Fruit fly (Drosophila melanogaster) whole organism, embryonic: ENCODE results near the gene CBP.

ENCODE experiments used
- CG10321 ChIP-seq: fragments of 200-800 bp; sonication (Bioruptor generic); IDR thresholded peaks from 2 replicates; pipeline ENCODE4 v1.3.6; 2022; ENCODE audit warnings: missing biosample characterization, missing genetic modification characterization
- CG11398 ChIP-seq: fragments of 200-800 bp; sonication (Bioruptor generic); optimal IDR thresholded peaks from 2 replicates; lab custom pipeline; 2016; ENCODE audit warnings: missing biosample characterization, missing genetic modification characterization
- CG17829 ChIP-seq: fragments of 200-800 bp; optimal IDR thresholded peaks from 2 replicates; lab custom pipeline; 2019; ENCODE audit warnings: missing biosample characterization, mild to moderate bottlenecking, missing genetic modification characterization, moderate library complexity
- CG18599 ChIP-seq: fragments of 200-800 bp; sonication (Bioruptor generic); optimal IDR thresholded peaks from 3 replicates; lab custom pipeline; 2017; ENCODE audit warnings: missing biosample characterization, missing genetic modification characterization, mild to moderate bottlenecking, moderate library complexity, missing genetic modification reagents
- CG2875 ChIP-seq: fragments of 200-800 bp; sonication (Bioruptor generic); optimal IDR thresholded peaks from 2 replicates; lab custom pipeline; 2017; ENCODE audit warnings: missing biosample characterization, mild to moderate bottlenecking, missing genetic modification characterization, missing genetic modification reagents
- CG2889 ChIP-seq: fragments of 200-800 bp; sonication (Bioruptor generic); IDR thresholded peaks from 3 replicates; pipeline ENCODE4 v1.3.6; 2022; ENCODE audit warnings: missing biosample characterization, missing genetic modification characterization
- CG3065 ChIP-seq: fragments of 200-800 bp; sonication (Bioruptor generic); optimal IDR thresholded peaks from 2 replicates; lab custom pipeline; 2016; ENCODE audit warnings: missing biosample characterization, missing genetic modification characterization
- CG33557 ChIP-seq: fragments of 200-800 bp; sonication (Bioruptor generic); optimal IDR thresholded peaks from 2 replicates; lab custom pipeline; 2019; ENCODE audit warnings: missing biosample characterization, mild to moderate bottlenecking, missing genetic modification characterization, moderate library complexity
- CG3726 ChIP-seq: fragments of 200-800 bp; sonication (Bioruptor generic); IDR thresholded peaks from 3 replicates; pipeline ENCODE4, ENCODE4 v1.3.6; 2022; ENCODE audit warnings: missing biosample characterization, missing genetic modification characterization
- CG4282 ChIP-seq: fragments of 200-800 bp; sonication (Bioruptor generic); optimal IDR thresholded peaks from 2 replicates; lab custom pipeline; 2016; ENCODE audit warnings: missing biosample characterization, missing genetic modification characterization
- CG5245 ChIP-seq: fragments of 200-800 bp; sonication (Bioruptor generic); optimal IDR thresholded peaks from 3 replicates; lab custom pipeline; 2016; ENCODE audit warnings: missing biosample characterization, missing genetic modification characterization
- CG6765 ChIP-seq: fragments of 200-800 bp; sonication (Bioruptor generic); optimal IDR thresholded peaks from 3 replicates; lab custom pipeline; 2017; ENCODE audit warnings: missing biosample characterization, mild to moderate bottlenecking, missing genetic modification characterization
- CG8388 ChIP-seq: fragments of 200-800 bp; sonication (Bioruptor generic); optimal IDR thresholded peaks from 2 replicates; lab custom pipeline; 2019; ENCODE audit warnings: missing biosample characterization, mild to moderate bottlenecking, missing genetic modification characterization, moderate library complexity
- CG8478 ChIP-seq: fragments of >200 bp; optimal IDR thresholded peaks from 2 replicates; lab custom pipeline; 2018
- CG9215 ChIP-seq: fragments of 200-800 bp; sonication (Bioruptor generic); IDR thresholded peaks from 2 replicates; pipeline ENCODE4 v1.3.6; 2022; ENCODE audit warnings: missing biosample characterization, missing genetic modification characterization
- CG9817 ChIP-seq: fragments of 200-800 bp; sonication (Bioruptor generic); optimal IDR thresholded peaks from 2 replicates; lab custom pipeline; 2018; ENCODE audit warnings: missing biosample characterization, mild to moderate bottlenecking, missing genetic modification characterization, moderate library complexity
- Dad ChIP-seq: fragments of 200-800 bp; sonication (Bioruptor generic); optimal IDR thresholded peaks from 3 replicates; lab custom pipeline; 2016; ENCODE audit warnings: missing biosample characterization, missing genetic modification characterization
- E2f1 ChIP-seq: fragments of 200-800 bp; sonication (Bioruptor generic); IDR thresholded peaks from 2 replicates; pipeline ENCODE4 v1.3.6; 2022; ENCODE audit warnings: missing biosample characterization, missing genetic modification characterization
- Elba2 ChIP-seq: fragments of 200-800 bp; sonication (Bioruptor generic); optimal IDR thresholded peaks from 3 replicates; lab custom pipeline; 2016; ENCODE audit warnings: missing biosample characterization, missing genetic modification characterization
- MESR4 ChIP-seq: fragments of 200-800 bp; sonication (Bioruptor generic); optimal IDR thresholded peaks from 2 replicates; lab custom pipeline; 2018; ENCODE audit warnings: missing biosample characterization, mild to moderate bottlenecking, missing genetic modification characterization, moderate library complexity
- Mrtf ChIP-seq: fragments of 200-800 bp; sonication (Bioruptor generic); IDR thresholded peaks from 3 replicates; pipeline ENCODE4 v1.3.6; 2022; ENCODE audit warnings: missing biosample characterization, missing genetic modification characterization
- Side ChIP-seq: fragments of 200-800 bp; sonication (Bioruptor generic); optimal IDR thresholded peaks from 2 replicates; lab custom pipeline; 2016; ENCODE audit warnings: missing biosample characterization, missing genetic modification characterization
- Sox100B ChIP-seq: fragments of 200-800 bp; sonication (Bioruptor generic); optimal IDR thresholded peaks from 3 replicates; lab custom pipeline; 2018; ENCODE audit warnings: missing biosample characterization, mild to moderate bottlenecking, missing genetic modification characterization
- Xbp1 ChIP-seq: fragments of 200-800 bp; sonication (Bioruptor generic); optimal IDR thresholded peaks from 3 replicates; lab custom pipeline; 2016; ENCODE audit warnings: missing biosample characterization, mild to moderate bottlenecking, missing genetic modification characterization
- YL-1 ChIP-seq: fragments of 200-800 bp; sonication (Bioruptor generic); optimal IDR thresholded peaks from 3 replicates; lab custom pipeline; 2017; ENCODE audit warnings: missing biosample characterization, mild to moderate bottlenecking, missing genetic modification characterization
- abd-A ChIP-seq: fragments of 200-800 bp; sonication (Bioruptor generic); optimal IDR thresholded peaks from 3 replicates; lab custom pipeline; 2019; ENCODE audit warnings: missing biosample characterization, mild to moderate bottlenecking, missing genetic modification characterization, moderate library complexity
- al ChIP-seq: fragments of 200-800 bp; sonication (Bioruptor generic); IDR thresholded peaks from 2 replicates; pipeline ENCODE4 v1.3.6; 2022; ENCODE audit warnings: missing biosample characterization, missing genetic modification characterization
- bbx ChIP-seq: fragments of 200-800 bp; sonication (Bioruptor generic); IDR thresholded peaks from 2 replicates; pipeline ENCODE4 v1.3.6; 2022; ENCODE audit warnings: missing biosample characterization, missing genetic modification characterization; ENCODE audit not compliant: partially characterized antibody
- cad ChIP-seq: fragments of >200 bp; optimal IDR thresholded peaks from 2 replicates; lab custom pipeline; 2017; ENCODE audit warnings: missing biosample characterization, missing genetic modification characterization
- da ChIP-seq: fragments of 200-800 bp; sonication (Bioruptor generic); optimal IDR thresholded peaks from 2 replicates; lab custom pipeline; 2016; ENCODE audit warnings: missing biosample characterization, missing genetic modification characterization
- dati ChIP-seq: fragments of 200-800 bp; sonication (Bioruptor generic); IDR thresholded peaks from 2 replicates; pipeline ENCODE4 v1.3.6; 2022; ENCODE audit warnings: missing biosample characterization, missing genetic modification characterization
- dimm ChIP-seq: fragments of 200-800 bp; sonication (Bioruptor generic); IDR thresholded peaks from 2 replicates; pipeline ENCODE4 v1.3.6; 2022; ENCODE audit warnings: missing biosample characterization, missing genetic modification characterization
- disco-r ChIP-seq: fragments of 200-800 bp; sonication (Bioruptor generic); optimal IDR thresholded peaks from 2 replicates; lab custom pipeline; 2016; ENCODE audit warnings: missing biosample characterization, missing genetic modification characterization
- dmrt11E ChIP-seq: fragments of 200-800 bp; sonication (Bioruptor generic); optimal IDR thresholded peaks from 3 replicates; lab custom pipeline; 2018; ENCODE audit warnings: missing biosample characterization, mild to moderate bottlenecking, missing genetic modification characterization, moderate library complexity
- eve ChIP-seq, 2 experiments: fragments of >200 bp; optimal IDR thresholded peaks; 2 replicates each; lab custom pipeline; 2017; ENCODE audit warnings: missing biosample characterization in 2 of 2, missing genetic modification characterization in 2 of 2
- ftz-f1 ChIP-seq: fragments of 200-800 bp; sonication (Bioruptor generic); optimal IDR thresholded peaks from 2 replicates; lab custom pipeline; 2016; ENCODE audit warnings: missing biosample characterization, missing genetic modification characterization
- gem ChIP-seq: fragments of 200-800 bp; sonication (Bioruptor generic); optimal IDR thresholded peaks from 2 replicates; lab custom pipeline; 2019; ENCODE audit warnings: missing biosample characterization, mild to moderate bottlenecking, missing genetic modification characterization, moderate library complexity
- hbn ChIP-seq: fragments of 200-800 bp; sonication (Bioruptor generic); IDR thresholded peaks from 2 replicates; pipeline ENCODE4 v1.3.6; 2022; ENCODE audit warnings: missing biosample characterization, missing genetic modification characterization; ENCODE audit not compliant: partially characterized antibody
- inv ChIP-seq: fragments of 200-800 bp; sonication (Bioruptor generic); IDR thresholded peaks from 2 replicates; pipeline ENCODE4 v1.3.6; 2022; ENCODE audit warnings: missing biosample characterization, missing genetic modification characterization; ENCODE audit not compliant: partially characterized antibody
- kay ChIP-seq: fragments of 200-800 bp; sonication (Bioruptor generic); optimal IDR thresholded peaks from 2 replicates; lab custom pipeline; 2016; ENCODE audit warnings: missing biosample characterization, missing genetic modification characterization
- ken ChIP-seq: fragments of 200-800 bp; sonication (Bioruptor generic); IDR thresholded peaks from 3 replicates; pipeline ENCODE4 v1.3.6; 2022; ENCODE audit warnings: missing biosample characterization, missing genetic modification characterization
- lmd ChIP-seq: fragments of 200-800 bp; sonication (Bioruptor generic); IDR thresholded peaks from 2 replicates; pipeline ENCODE4 v1.3.6; 2022; ENCODE audit warnings: missing biosample characterization, missing genetic modification characterization
- mam ChIP-seq: fragments of 200-800 bp; sonication (Bioruptor generic); optimal IDR thresholded peaks from 3 replicates; lab custom pipeline; 2016; ENCODE audit warnings: missing biosample characterization, missing genetic modification characterization
- otp ChIP-seq: fragments of 200-800 bp; sonication (Bioruptor generic); IDR thresholded peaks from 3 replicates; pipeline ENCODE4, ENCODE4 v1.3.6; 2022; ENCODE audit warnings: missing biosample characterization, missing genetic modification characterization
- salm ChIP-seq: fragments of 200-800 bp; sonication (Bioruptor generic); optimal IDR thresholded peaks from 2 replicates; lab custom pipeline; 2018; ENCODE audit warnings: missing biosample characterization, mild to moderate bottlenecking, missing genetic modification characterization
- sug ChIP-seq: fragments of 200-800 bp; optimal IDR thresholded peaks from 2 replicates; lab custom pipeline; 2019; ENCODE audit warnings: missing biosample characterization, mild to moderate bottlenecking, missing genetic modification characterization, moderate library complexity
- tap ChIP-seq: fragments of 200-800 bp; optimal IDR thresholded peaks from 3 replicates; lab custom pipeline; 2019; ENCODE audit warnings: missing biosample characterization, mild to moderate bottlenecking, missing genetic modification characterization, moderate library complexity
- tin ChIP-seq: fragments of 200-800 bp; sonication (Bioruptor generic); optimal IDR thresholded peaks from 3 replicates; lab custom pipeline; 2016; ENCODE audit warnings: missing biosample characterization, missing genetic modification characterization
- tx ChIP-seq: fragments of 200-800 bp; sonication (Bioruptor generic); optimal IDR thresholded peaks from 2 replicates; lab custom pipeline; 2016; ENCODE audit warnings: missing biosample characterization, missing genetic modification characterization
- wor ChIP-seq: fragments of 200-800 bp; sonication (Bioruptor generic); IDR thresholded peaks from 2 replicates; pipeline ENCODE4 v1.3.6; 2022; ENCODE audit warnings: missing biosample characterization, missing genetic modification characterization

Gene CBP

dm6 chrX:7336962-7337844 is at the start of gene CBP (continued):
- peak; percentile 95 for TF ChIP-seq Mrtf (GFP tag; lab: Robert Waterston, UW)
- peak; percentile 97 for TF ChIP-seq CG18599 (GFP tag; lab: Kevin White, UChicago)
- peak; percentile 98 for TF ChIP-seq Sox100B (GFP tag; lab: Kevin White, UChicago)
- peak; percentile 98 for TF ChIP-seq salm (tag; lab: Kevin White, UChicago)
- peak; percentile 88 for TF ChIP-seq dati (GFP tag; lab: Robert Waterston, UW)
- TF ChIP-seq CG3065: peak; percentile 94
- TF ChIP-seq YL-1 (GFP tag; lab: Kevin White, UChicago): peak; percentile 96
- peak; percentile 82 for TF ChIP-seq dimm (GFP tag; lab: Robert Waterston, UW)
- TF ChIP-seq Side (GFP tag; lab: Kevin White, UChicago): peak; percentile 98
- peak; percentile 97 for TF ChIP-seq CG11398
- TF ChIP-seq CG2875: peak; percentile 98
- TF ChIP-seq ken (GFP tag; lab: Robert Waterston, UW): peak; percentile 94
- peak; percentile 98 for TF ChIP-seq Xbp1 (GFP tag; lab: Kevin White, UChicago)
- TF ChIP-seq CG2889: peak; percentile 91
- peak; percentile 83 for TF ChIP-seq CG4282 (GFP tag; lab: Kevin White, UChicago)
- TF ChIP-seq hbn (GFP tag; lab: Robert Waterston, UW): no peak
- TF ChIP-seq MESR4 (GFP tag; lab: Kevin White, UChicago): peak; percentile 81
- TF ChIP-seq CG3726: peak; percentile 95
- peak; percentile 69 for TF ChIP-seq ftz-f1 (GFP tag; lab: Kevin White, UChicago)
- peak; percentile 95 for TF ChIP-seq Dad (GFP tag; lab: Kevin White, UChicago)
- TF ChIP-seq bbx (GFP tag; lab: Robert Waterston, UW): peak; percentile 30; the same call in 1 of the 2 replicates
- no peak for TF ChIP-seq inv (GFP tag; lab: Robert Waterston, UW)
- TF ChIP-seq CG17829 (tag; lab: Kevin White, UChicago): peak; percentile 99
- peak; percentile 98 for TF ChIP-seq CG33557 (GFP tag; lab: Kevin White, UChicago)
- peak; percentile 98 for TF ChIP-seq tin (GFP tag; lab: Kevin White, UChicago)
- peak; percentile 95 for TF ChIP-seq E2f1 (GFP tag; lab: Robert Waterston, UW)
- peak; percentile 53 to 99 for TF ChIP-seq eve (GFP tag; optimal IDR thresholded peaks at IDR 0.05; lab: Kevin White, UChicago)
- peak; percentile 98 for TF ChIP-seq tap (tag; lab: Kevin White, UChicago)
- TF ChIP-seq CG9215 (GFP tag; lab: Robert Waterston, UW): peak; percentile 84
- TF ChIP-seq cad (GFP tag; lab: Kevin White, UChicago): no peak
- peak; percentile 94 for TF ChIP-seq sug (tag; lab: Kevin White, UChicago)
- TF ChIP-seq kay (GFP tag; lab: Kevin White, UChicago): peak; percentile 95
- peak; percentile 99 for TF ChIP-seq dmrt11E (tag; lab: Kevin White, UChicago)
- TF ChIP-seq tx: peak; percentile 96
- TF ChIP-seq gem (tag; lab: Kevin White, UChicago): peak; percentile 99
- TF ChIP-seq mam (GFP tag; lab: Kevin White, UChicago): peak; percentile 96
- TF ChIP-seq da (GFP tag; lab: Kevin White, UChicago): peak; percentile 97
- peak; percentile 98 for TF ChIP-seq CG8388
- TF ChIP-seq wor (GFP tag; lab: Robert Waterston, UW): peak; percentile 95
- TF ChIP-seq lmd (GFP tag; lab: Robert Waterston, UW): peak; percentile 96
- peak; percentile 97 for TF ChIP-seq otp
- peak; percentile 76 for TF ChIP-seq CG10321 (GFP tag; lab: Robert Waterston, UW)
- TF ChIP-seq CG6765 (GFP tag; lab: Kevin White, UChicago): peak; percentile 92
- TF ChIP-seq disco-r: peak; percentile 94
- peak; percentile 97 for TF ChIP-seq CG5245
- peak; percentile 72 for TF ChIP-seq al (GFP tag; lab: Robert Waterston, UW)
- TF ChIP-seq abd-A (tag; lab: Kevin White, UChicago): peak; percentile 81
- peak; percentile 79 for TF ChIP-seq Elba2
- TF ChIP-seq CG9817: peak; percentile 96
- TF ChIP-seq CG8478 (lab: Kevin White, UChicago): no peak
